Fruit fly (Drosophila melanogaster) S2 (cell line): ENCODE results near the gene p130CAS.

ENCODE experiments used
- CG8478 ChIP-seq: fragments of >200 bp; optimal IDR thresholded peaks from 2 replicates; lab custom pipeline; 2018
- CTCF ChIP-seq, 2 experiments: fragments of >200 bp; optimal IDR thresholded peaks; 2 replicates each; lab custom pipeline; 2018

DNA sequence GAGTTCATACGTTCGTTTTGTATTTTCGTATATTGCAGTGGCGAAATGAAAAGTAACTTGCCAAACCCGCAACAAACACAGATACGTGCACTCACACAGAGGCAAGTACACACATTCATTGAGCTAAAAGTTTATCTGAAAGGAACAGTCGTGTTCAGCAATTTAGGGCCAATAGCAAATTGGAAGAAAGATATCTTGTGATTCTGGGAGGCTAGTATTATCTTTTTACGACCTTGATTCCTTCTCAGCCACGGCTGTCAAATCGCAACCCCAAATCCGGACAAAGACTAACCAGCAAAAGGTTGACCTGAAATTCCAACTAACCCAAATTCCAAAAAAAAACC, 14.1 kb downstream of the p130CAS start:
- TF ChIP-seq CTCF (optimal IDR thresholded peaks at IDR 0.05; lab: Kevin White, UChicago) (no peak), CG8478 (no peak)
